Fruit fly (Drosophila melanogaster): ENCODE results near the gene CG44954.

Gene CG44954

dm6 chr3R:30599404-30599980 is 22.2 kb downstream of the CG44954 start (continued):
- no peak for TF ChIP-seq Atf3 (GFP tag; optimal IDR thresholded peaks at IDR 0.05)
- TF ChIP-seq yki (optimal IDR thresholded peaks at IDR 0.05) = no peak
- no peak for TF ChIP-seq caup (GFP tag; optimal IDR thresholded peaks at IDR 0.05; ENCODE audit: severe bottlenecking)
- no peak for TF ChIP-seq chif (GFP tag; optimal IDR thresholded peaks at IDR 0.05)

dm6 chr3R:30596704-30597103 is 25.0 kb downstream of the CG44954 start, which contains the start of gene CG31019:
Gene CG31019 (plus strand): TSS chr3R:30597004.
- TF ChIP-seq CG1233 (GFP tag; optimal IDR thresholded peaks at IDR 0.05) (no peak), fd102C (GFP tag; optimal IDR thresholded peaks at IDR 0.05) (no peak), sug (tag; optimal IDR thresholded peaks at IDR 0.05) (no peak), Fer1 (GFP tag; optimal IDR thresholded peaks at IDR 0.05) (no peak), CG4282 (GFP tag; optimal IDR thresholded peaks at IDR 0.05) (no peak), al (GFP tag; IDR thresholded peaks at IDR 0.05) (no peak), CG34376 (GFP tag; optimal IDR thresholded peaks at IDR 0.05) (no peak), Six4 (GFP tag; optimal IDR thresholded peaks at IDR 0.05) (no peak), tio (GFP tag; optimal IDR thresholded peaks at IDR 0.05) (no peak), CG16779 (GFP tag; IDR thresholded peaks at IDR 0.05) (no peak), CG14050 (GFP tag; IDR thresholded peaks at IDR 0.05) (no peak), CG13123 (GFP tag; optimal IDR thresholded peaks at IDR 0.05) (no peak), tll (GFP tag; optimal IDR thresholded peaks at IDR 0.05) (no peak), CG8924 (tag; optimal IDR thresholded peaks at IDR 0.05) (no peak), Ptx1 (GFP tag; IDR thresholded peaks at IDR 0.05) (no peak), CG14441 (GFP tag; IDR thresholded peaks at IDR 0.05) (no peak), fd64A (GFP tag; optimal IDR thresholded peaks at IDR 0.05) (no peak), Lhr (GFP tag; optimal IDR thresholded peaks at IDR 0.05) (no peak), CG8478 (optimal IDR thresholded peaks at IDR 0.05) (no peak), Meics (GFP tag; optimal IDR thresholded peaks at IDR 0.05) (no peak)

dm6 chr3R:30592733-30593132 is 29.0 kb downstream of the CG44954 start:
- TF ChIP-seq Meics (GFP tag; optimal IDR thresholded peaks at IDR 0.05) (no peak), CG10274 (GFP tag; optimal IDR thresholded peaks at IDR 0.05) (no peak), CG33213 (GFP tag; optimal IDR thresholded peaks at IDR 0.05) (no peak), slbo (GFP tag; IDR thresholded peaks at IDR 0.05) (no peak), CG34376 (GFP tag; optimal IDR thresholded peaks at IDR 0.05) (peak; percentile 50), sug (tag; optimal IDR thresholded peaks at IDR 0.05) (peak; percentile 58), CG2889 (GFP tag; IDR thresholded peaks at IDR 0.05) (0 out of 3 replicates have a peak, but pooled peaks have one; percentile 39), Hr39 (optimal IDR thresholded peaks at IDR 0.05) (no peak), tna (GFP tag; IDR thresholded peaks at IDR 0.05; ENCODE audit: partially characterized antibody) (no peak), D19B (GFP tag; optimal IDR thresholded peaks at IDR 0.05) (no peak), CG13894 (tag; optimal IDR thresholded peaks at IDR 0.05) (peak; percentile 25), CG34224 (GFP tag; IDR thresholded peaks at IDR 0.05; ENCODE audit: partially characterized antibody) (no peak), CG15269 (tag; optimal IDR thresholded peaks at IDR 0.05) (no peak), exex (tag; optimal IDR thresholded peaks at IDR 0.05) (peak; percentile 79), amos (GFP tag; IDR thresholded peaks at IDR 0.05; ENCODE audit: partially characterized antibody) (no peak), CG2678 (tag; optimal IDR thresholded peaks at IDR 0.05) (peak; percentile 9), CG14050 (GFP tag; IDR thresholded peaks at IDR 0.05) (no peak), mirr (GFP tag; optimal IDR thresholded peaks at IDR 0.05) (peak; percentile 24), CG33557 (GFP tag; optimal IDR thresholded peaks at IDR 0.05) (no peak), rib (GFP tag; IDR thresholded peaks at IDR 0.05) (no peak), dysf (GFP tag; IDR thresholded peaks at IDR 0.05) (0 out of 3 replicates have a peak, but pooled peaks have one; percentile 7), CG15514 (GFP tag; optimal IDR thresholded peaks at IDR 0.05) (peak; percentile 41)
